Fruit fly (Drosophila melanogaster) whole organism, pupa: Measurements from ENCODE around the gene CIAPIN1.

ENCODE experiments used
- CG13204 ChIP-seq: fragments of 200-800 bp; sonication (Bioruptor generic); optimal IDR thresholded peaks from 2 replicates; lab custom pipeline; 2018; ENCODE audit warnings: missing biosample characterization, mild to moderate bottlenecking, missing genetic modification characterization, moderate library complexity
- Ets98B ChIP-seq: fragments of 200-800 bp; sonication (Bioruptor generic); IDR thresholded peaks from 2 replicates; pipeline ENCODE4 v1.3.6; 2022; ENCODE audit warnings: missing biosample characterization, missing genetic modification characterization

- no peak for TF ChIP-seq CG13204 (GFP tag; lab: Kevin White, UChicago)
- TF ChIP-seq Ets98B (GFP tag; lab: Robert Waterston, UW), result no peak
These were observed 31.3 kb downstream of the CIAPIN1 start, which contains the start of the genes Ankrd49 and NC2beta for dm6 chr2L:15007331-15007863.
